Fruit fly (Drosophila melanogaster) whole organism, embryonic: ENCODE results near the gene Dredd.

Source experiments
- Adf1 ChIP-seq: fragments of 200-800 bp; sonication (Bioruptor generic); IDR thresholded peaks from 2 replicates; pipeline ENCODE4 v1.3.6; 2022; ENCODE audit warnings: missing biosample characterization, missing genetic modification characterization
- Aef1 ChIP-seq: fragments of 200-800 bp; sonication (Bioruptor generic); IDR thresholded peaks from 3 replicates; pipeline ENCODE4 v1.3.6; 2022; ENCODE audit warnings: missing biosample characterization, missing genetic modification characterization
- CG10321 ChIP-seq: fragments of 200-800 bp; sonication (Bioruptor generic); IDR thresholded peaks from 2 replicates; pipeline ENCODE4 v1.3.6; 2022; ENCODE audit warnings: missing biosample characterization, missing genetic modification characterization
- CG12391 ChIP-seq: fragments of 200-800 bp; sonication (Bioruptor generic); optimal IDR thresholded peaks from 3 replicates; lab custom pipeline; 2018; ENCODE audit warnings: missing biosample characterization, mild to moderate bottlenecking, missing genetic modification characterization, moderate library complexity
- CG12942 ChIP-seq: fragments of 200-800 bp; sonication (Bioruptor generic); optimal IDR thresholded peaks from 3 replicates; lab custom pipeline; 2016; ENCODE audit warnings: missing biosample characterization, missing genetic modification characterization
- CG13123 ChIP-seq: fragments of 200-800 bp; sonication (Bioruptor generic); optimal IDR thresholded peaks from 2 replicates; lab custom pipeline; 2016; ENCODE audit warnings: missing biosample characterization, missing genetic modification characterization
- CG13775 ChIP-seq: fragments of 200-800 bp; sonication (Bioruptor generic); optimal IDR thresholded peaks from 3 replicates; lab custom pipeline; 2017; ENCODE audit warnings: missing biosample characterization, mild to moderate bottlenecking, missing genetic modification characterization
- CG15011 ChIP-seq: fragments of 200-800 bp; sonication (Bioruptor generic); optimal IDR thresholded peaks from 3 replicates; lab custom pipeline; 2018; ENCODE audit warnings: missing biosample characterization, mild to moderate bottlenecking, missing genetic modification characterization
- CG1602 ChIP-seq: fragments of 200-800 bp; sonication (Bioruptor generic); optimal IDR thresholded peaks from 3 replicates; lab custom pipeline; 2016; ENCODE audit warnings: missing biosample characterization, missing genetic modification characterization
- CG16779 ChIP-seq: fragments of 200-800 bp; sonication (Bioruptor generic); IDR thresholded peaks from 2 replicates; pipeline ENCODE4 v1.3.6; 2022; ENCODE audit warnings: missing biosample characterization, missing genetic modification characterization
- CG16813 ChIP-seq: fragments of 200-800 bp; sonication (Bioruptor generic); IDR thresholded peaks from 3 replicates; pipeline ENCODE4 v1.3.6; 2022; ENCODE audit warnings: missing biosample characterization, missing genetic modification characterization; ENCODE audit not compliant: partially characterized antibody
- CG1832 ChIP-seq: fragments of 200-800 bp; sonication (Bioruptor generic); optimal IDR thresholded peaks from 2 replicates; lab custom pipeline; 2017; ENCODE audit warnings: missing biosample characterization, mild to moderate bottlenecking, missing genetic modification characterization, inconsistent platforms
- CG2116 ChIP-seq: fragments of 200-800 bp; sonication (Bioruptor generic); optimal IDR thresholded peaks from 3 replicates; lab custom pipeline; 2018; ENCODE audit warnings: missing biosample characterization, mild to moderate bottlenecking, missing genetic modification characterization
- CG33213 ChIP-seq: fragments of 200-800 bp; sonication (Bioruptor generic); optimal IDR thresholded peaks from 3 replicates; lab custom pipeline; 2016; ENCODE audit warnings: missing biosample characterization, missing genetic modification characterization
- CG3726 ChIP-seq: fragments of 200-800 bp; sonication (Bioruptor generic); IDR thresholded peaks from 3 replicates; pipeline ENCODE4, ENCODE4 v1.3.6; 2022; ENCODE audit warnings: missing biosample characterization, missing genetic modification characterization
- CG4854 ChIP-seq: fragments of 200-800 bp; sonication (Bioruptor generic); optimal IDR thresholded peaks from 2 replicates; lab custom pipeline; 2016; ENCODE audit warnings: missing biosample characterization, missing genetic modification characterization, inconsistent platforms
- CG7839 ChIP-seq: fragments of 200-800 bp; sonication (Bioruptor generic); optimal IDR thresholded peaks from 3 replicates; lab custom pipeline; 2018; ENCODE audit warnings: missing biosample characterization, mild to moderate bottlenecking, missing genetic modification characterization, moderate library complexity
- CG8388 ChIP-seq: fragments of 200-800 bp; sonication (Bioruptor generic); optimal IDR thresholded peaks from 2 replicates; lab custom pipeline; 2019; ENCODE audit warnings: missing biosample characterization, mild to moderate bottlenecking, missing genetic modification characterization, moderate library complexity
- CG8924 ChIP-seq: fragments of 200-800 bp; optimal IDR thresholded peaks from 3 replicates; lab custom pipeline; 2019; ENCODE audit warnings: missing biosample characterization, mild to moderate bottlenecking, missing genetic modification characterization, moderate library complexity
- CHES-1-like ChIP-seq: fragments of 200-800 bp; sonication (Bioruptor generic); optimal IDR thresholded peaks from 2 replicates; lab custom pipeline; 2016; ENCODE audit warnings: missing biosample characterization, missing genetic modification characterization
- CTCF ChIP-seq: fragments of 200-800 bp; sonication (Bioruptor generic); optimal IDR thresholded peaks from 2 replicates; lab custom pipeline; 2017; ENCODE audit warnings: missing biosample characterization, mild to moderate bottlenecking, missing genetic modification characterization, moderate library complexity
- Chrac-16 ChIP-seq: fragments of 200-800 bp; sonication (Bioruptor generic); optimal IDR thresholded peaks from 3 replicates; lab custom pipeline; 2016; ENCODE audit warnings: missing biosample characterization, missing genetic modification characterization
- Dip3 ChIP-seq: fragments of 200-800 bp; sonication (Bioruptor generic); optimal IDR thresholded peaks from 3 replicates; lab custom pipeline; 2016; ENCODE audit warnings: missing biosample characterization, missing genetic modification characterization
- Ets65A ChIP-seq: fragments of 200-800 bp; sonication (Bioruptor generic); peaks from one replicate; lab custom pipeline; 2016; ENCODE audit warnings: missing biosample characterization, missing genetic modification characterization
- GATAe ChIP-seq: fragments of 200-800 bp; sonication (Bioruptor generic); conservative IDR thresholded peaks from 2 replicates; pipeline ENCODE4 v1.3.6; 2022; ENCODE audit warnings: missing biosample characterization, missing genetic modification characterization
- Gsc ChIP-seq: fragments of 200-800 bp; sonication (Bioruptor generic); IDR thresholded peaks from 2 replicates; pipeline ENCODE4 v1.3.6; 2022; ENCODE audit warnings: missing biosample characterization, missing genetic modification characterization
- NK7.1 ChIP-seq: fragments of 200-800 bp; sonication (Bioruptor generic); optimal IDR thresholded peaks from 3 replicates; lab custom pipeline; 2016; ENCODE audit warnings: missing biosample characterization, missing genetic modification characterization
- Nf-YA ChIP-seq: fragments of 200-800 bp; sonication (Bioruptor generic); IDR thresholded peaks from 2 replicates; pipeline ENCODE4 v1.3.6; 2022; ENCODE audit warnings: missing biosample characterization, missing genetic modification characterization
- Nf-YB ChIP-seq: fragments of 200-800 bp; sonication (Bioruptor generic); optimal IDR thresholded peaks from 3 replicates; lab custom pipeline; 2019; ENCODE audit warnings: missing biosample characterization, mild to moderate bottlenecking, missing genetic modification characterization, moderate library complexity
- Nf-YC ChIP-seq: fragments of 200-800 bp; optimal IDR thresholded peaks from 3 replicates; lab custom pipeline; 2019; ENCODE audit warnings: missing biosample characterization, mild to moderate bottlenecking, missing genetic modification characterization, moderate library complexity
- NfI ChIP-seq: fragments of 200-800 bp; sonication (Bioruptor generic); optimal IDR thresholded peaks from 3 replicates; lab custom pipeline; 2018; ENCODE audit warnings: missing biosample characterization, mild to moderate bottlenecking, missing genetic modification characterization, moderate library complexity
- PHDP ChIP-seq: fragments of 200-800 bp; sonication (Bioruptor generic); optimal IDR thresholded peaks from 3 replicates; lab custom pipeline; 2018; ENCODE audit warnings: missing biosample characterization, mild to moderate bottlenecking, missing genetic modification characterization, moderate library complexity
- Sox102F ChIP-seq: fragments of 200-800 bp; sonication (Bioruptor generic); optimal IDR thresholded peaks from 2 replicates; lab custom pipeline; 2018; ENCODE audit warnings: missing biosample characterization, mild to moderate bottlenecking, missing genetic modification characterization, moderate library complexity
- Usf ChIP-seq: fragments of 200-800 bp; sonication (Bioruptor generic); optimal IDR thresholded peaks from 2 replicates; lab custom pipeline; 2017; ENCODE audit warnings: missing genotype, missing biosample characterization, missing genetic modification characterization
- abd-A ChIP-seq: fragments of 200-800 bp; sonication (Bioruptor generic); optimal IDR thresholded peaks from 3 replicates; lab custom pipeline; 2019; ENCODE audit warnings: missing biosample characterization, mild to moderate bottlenecking, missing genetic modification characterization, moderate library complexity
- bab2 ChIP-seq: fragments of 200-800 bp; sonication (Bioruptor generic); optimal IDR thresholded peaks from 2 replicates; lab custom pipeline; 2016; ENCODE audit warnings: missing biosample characterization, missing genetic modification characterization
- cad ChIP-seq: fragments of >200 bp; optimal IDR thresholded peaks from 2 replicates; lab custom pipeline; 2017; ENCODE audit warnings: missing biosample characterization, missing genetic modification characterization
- crol ChIP-seq: fragments of 200-800 bp; sonication (Bioruptor generic); IDR thresholded peaks from 2 replicates; pipeline ENCODE4 v1.3.6; 2022; ENCODE audit warnings: missing biosample characterization, missing genetic modification characterization
- eve ChIP-seq, 2 experiments: fragments of >200 bp; optimal IDR thresholded peaks; 2 replicates each; lab custom pipeline; 2017; ENCODE audit warnings: missing biosample characterization in 2 of 2, missing genetic modification characterization in 2 of 2
- ewg ChIP-seq: fragments of 200-800 bp; sonication (Bioruptor generic); optimal IDR thresholded peaks from 3 replicates; lab custom pipeline; 2017; ENCODE audit warnings: mild to moderate bottlenecking, missing biosample characterization, missing genetic modification reagents, missing genetic modification characterization
- eyg ChIP-seq: fragments of 200-800 bp; sonication (Bioruptor generic); optimal IDR thresholded peaks from 3 replicates; lab custom pipeline; 2016; ENCODE audit warnings: missing biosample characterization, missing genetic modification characterization
- gcm ChIP-seq: fragments of 200-800 bp; sonication (Bioruptor generic); optimal IDR thresholded peaks from 2 replicates; lab custom pipeline; 2019; ENCODE audit warnings: missing biosample characterization, mild to moderate bottlenecking, missing genetic modification characterization, moderate library complexity
- hb ChIP-seq: fragments of 200-800 bp; sonication (Bioruptor generic); IDR thresholded peaks from 3 replicates; pipeline ENCODE4 v1.3.6; 2022; ENCODE audit warnings: missing biosample characterization, missing genetic modification characterization; ENCODE audit not compliant: partially characterized antibody
- kay ChIP-seq: fragments of 200-800 bp; sonication (Bioruptor generic); optimal IDR thresholded peaks from 2 replicates; lab custom pipeline; 2016; ENCODE audit warnings: missing biosample characterization, missing genetic modification characterization
- lmd ChIP-seq: fragments of 200-800 bp; sonication (Bioruptor generic); IDR thresholded peaks from 2 replicates; pipeline ENCODE4 v1.3.6; 2022; ENCODE audit warnings: missing biosample characterization, missing genetic modification characterization
- org-1 ChIP-seq: fragments of 200-800 bp; sonication (Bioruptor generic); optimal IDR thresholded peaks from 2 replicates; lab custom pipeline; 2017; ENCODE audit warnings: missing biosample characterization, missing genetic modification characterization
- peb ChIP-seq: fragments of 200-800 bp; sonication (Bioruptor generic); IDR thresholded peaks from 2 replicates; pipeline ENCODE4 v1.3.6; 2022; ENCODE audit warnings: missing biosample characterization, missing genetic modification characterization
- tup ChIP-seq: fragments of 200-800 bp; sonication (Bioruptor generic); optimal IDR thresholded peaks from 2 replicates; lab custom pipeline; 2016; ENCODE audit warnings: missing biosample characterization, mild to moderate bottlenecking, missing genetic modification characterization, moderate library complexity
- twi ChIP-seq: fragments of 200-800 bp; optimal IDR thresholded peaks from 2 replicates; lab custom pipeline; 2019; ENCODE audit warnings: missing biosample characterization, mild to moderate bottlenecking, missing genetic modification characterization, moderate library complexity
- usp ChIP-seq: fragments of >200 bp; optimal IDR thresholded peaks from 2 replicates; lab custom pipeline; 2017; ENCODE audit warnings: missing biosample characterization, missing genetic modification characterization
- zf30C ChIP-seq: fragments of 200-800 bp; sonication (Bioruptor generic); optimal IDR thresholded peaks from 3 replicates; lab custom pipeline; 2018; ENCODE audit warnings: missing biosample characterization, mild to moderate bottlenecking, missing genetic modification characterization

The Dredd gene

DNA sequence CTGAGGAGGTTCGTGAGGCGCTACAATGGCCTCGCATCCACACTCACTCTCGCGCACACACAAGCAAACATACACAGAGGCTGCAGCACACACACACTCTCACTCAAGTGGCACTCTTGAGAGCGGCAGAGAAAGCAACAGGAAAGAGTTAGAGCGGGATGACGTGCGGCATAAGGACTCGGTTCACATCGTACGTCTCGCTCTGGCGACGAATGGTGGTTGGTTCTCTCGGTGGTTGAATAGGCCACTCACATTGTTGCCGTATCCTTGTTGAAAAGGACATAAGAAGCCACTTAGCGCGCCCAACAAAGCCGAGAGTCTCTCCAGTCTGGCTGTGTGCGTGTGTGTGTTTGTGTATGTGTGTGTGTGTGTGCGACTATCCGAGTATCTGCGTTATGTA lies 44.9 kb downstream of the Dredd start (continued):
- TF ChIP-seq tup (GFP tag; lab: Kevin White, UChicago) (no peak), Dip3 (GFP tag; lab: Kevin White, UChicago) (no peak), CG1602 (GFP tag; lab: Kevin White, UChicago) (no peak), Chrac-16 (GFP tag; lab: Kevin White, UChicago) (no peak), NfI (GFP tag; lab: Kevin White, UChicago) (no peak)

- TF ChIP-seq Usf (GFP tag; lab: Kevin White, UChicago) (no peak), cad (GFP tag; lab: Kevin White, UChicago) (no peak), CG15011 (GFP tag; lab: Kevin White, UChicago) (no peak), Sox102F (GFP tag; lab: Kevin White, UChicago) (no peak), org-1 (GFP tag; lab: Kevin White, UChicago) (no peak), bab2 (GFP tag; lab: Kevin White, UChicago) (no peak), Ets65A (GFP tag; lab: Kevin White, UChicago) (no peak), Nf-YB (GFP tag; lab: Kevin White, UChicago) (peak; percentile 98), CG12942 (no peak), CG8388 (GFP tag; lab: Kevin White, UChicago) (no peak), GATAe (GFP tag; lab: Robert Waterston, UW) (no peak), ewg (GFP tag; lab: Kevin White, UChicago) (peak; percentile 90), twi (tag; lab: Kevin White, UChicago) (peak; percentile 13), hb (GFP tag; lab: Robert Waterston, UW) (no peak), usp (GFP tag; lab: Kevin White, UChicago) (no peak), CG12391 (tag; lab: Kevin White, UChicago) (no peak), crol (peak; percentile 36; the same call in 1 of the 2 replicates), CHES-1-like (GFP tag; lab: Kevin White, UChicago) (no peak), peb (GFP tag; lab: Robert Waterston, UW) (no peak), CG2116 (GFP tag; lab: Kevin White, UChicago) (no peak), Chrac-16 (GFP tag; lab: Kevin White, UChicago) (no peak), CG3726 (no peak), kay (GFP tag; lab: Kevin White, UChicago) (no peak), CG16779 (no peak), eyg (GFP tag; lab: Kevin White, UChicago) (no peak), Gsc (GFP tag; lab: Robert Waterston, UW) (no peak), PHDP (no peak), Nf-YC (peak; percentile 98), zf30C (GFP tag; lab: Kevin White, UChicago) (no peak), CG1832 (peak; percentile 74), NK7.1 (GFP tag; lab: Kevin White, UChicago) (no peak), CG7839 (tag; lab: Kevin White, UChicago) (no peak), abd-A (tag; lab: Kevin White, UChicago) (peak; percentile 25), Dip3 (GFP tag; lab: Kevin White, UChicago) (no peak), CG10321 (peak; percentile 85), Aef1 (GFP tag; lab: Robert Waterston, UW) (no peak), CG8924 (tag; lab: Kevin White, UChicago) (no peak), Nf-YA (peak; percentile 70), lmd (GFP tag; lab: Robert Waterston, UW) (no peak), CG13775 (GFP tag; lab: Kevin White, UChicago) (no peak), eve (GFP tag; optimal IDR thresholded peaks at IDR 0.05; lab: Kevin White, UChicago) (no peak), Adf1 (GFP tag; lab: Robert Waterston, UW) (peak; percentile 92), CTCF (GFP tag; lab: Kevin White, UChicago) (no peak), CG4854 (GFP tag; lab: Kevin White, UChicago) (no peak), CG16813 (GFP tag; lab: Robert Waterston, UW) (no peak), CG33213 (GFP tag; lab: Kevin White, UChicago) (no peak), gcm (GFP tag; lab: Kevin White, UChicago) (no peak), CG13123 (GFP tag; lab: Kevin White, UChicago) (no peak)
Measured at dm6 chrX:588941-589340, 46.4 kb downstream of the Dredd start.
